Worm (Caenorhabditis elegans) whole organism, L1 larva: Measurements from ENCODE around the gene plpp-1.2.

ENCODE experiments used
- C04F5.9 ChIP-seq: sonication (generic microtip); optimal IDR thresholded peaks from 2 replicates; lab custom pipeline; 2016; ENCODE audit warnings: missing genetic modification characterization, missing compliant biosample characterization
- C16A3.4 ChIP-seq: fragments of 150-350 bp; optimal IDR thresholded peaks from 2 replicates; lab custom pipeline; 2014; ENCODE audit warnings: missing biosample characterization, missing genetic modification characterization
- F16B12.6 ChIP-seq: fragments of 150-350 bp; optimal IDR thresholded peaks from 2 replicates; lab custom pipeline; 2014; ENCODE audit warnings: missing biosample characterization, missing genetic modification characterization
- Y116A8C.19 ChIP-seq: sonication (generic microtip); optimal IDR thresholded peaks from 2 replicates; lab custom pipeline; 2016; ENCODE audit warnings: missing compliant biosample characterization, missing genetic modification characterization, borderline replicate concordance
- aly-2 ChIP-seq: fragments of 150-350 bp; optimal IDR thresholded peaks from 2 replicates; lab custom pipeline; 2014; ENCODE audit warnings: missing biosample characterization, missing genetic modification characterization
- blmp-1 ChIP-seq: fragments of 150-350 bp; optimal IDR thresholded peaks from 2 replicates; lab custom pipeline; 2014; ENCODE audit warnings: missing biosample characterization, missing genetic modification characterization
- ceh-88 ChIP-seq: fragments of 200-800 bp; sonication (Bioruptor generic); IDR thresholded peaks from 2 replicates; pipeline ENCODE4 v1.3.6; 2022; ENCODE audit warnings: missing genetic modification characterization, missing compliant biosample characterization
- ceh-90 ChIP-seq: sonication (generic microtip); optimal IDR thresholded peaks from 2 replicates; lab custom pipeline; 2016; ENCODE audit warnings: missing genetic modification characterization, missing compliant biosample characterization
- ces-1 ChIP-seq: fragments of 150-350 bp; optimal IDR thresholded peaks from 2 replicates; lab custom pipeline; 2014; ENCODE audit warnings: missing biosample characterization, missing genetic modification reagents, missing genetic modification characterization
- egl-27 ChIP-seq, 2 experiments: fragments of 150-350 bp in 1 of 2; sonication (generic microtip); optimal IDR thresholded peaks; 3 replicates each; lab custom pipeline; 2017 to 2018; ENCODE audit warnings: missing biosample characterization in 2 of 2, missing genetic modification characterization in 2 of 2, missing genetic modification reagents in 2 of 2
- elt-2 ChIP-seq: sonication (generic microtip); optimal IDR thresholded peaks from 2 replicates; lab custom pipeline; 2016; ENCODE audit warnings: missing genetic modification characterization, mild to moderate bottlenecking, inconsistent platforms, missing compliant biosample characterization, missing genetic modification reagents
- elt-3 ChIP-seq, 6 experiments: fragments of 150-350 bp in 1 of 6; sonication (generic microtip); optimal IDR thresholded peaks; 2 replicates each; lab custom pipeline; 2017 to 2018; ENCODE audit warnings: missing biosample characterization in 6 of 6, missing genetic modification characterization in 6 of 6, inconsistent platforms in 1 of 6
- fkh-10 ChIP-seq: sonication (generic microtip); optimal IDR thresholded peaks from 2 replicates; lab custom pipeline; 2017; ENCODE audit warnings: missing biosample characterization, missing genetic modification reagents, missing genetic modification characterization
- fkh-4 ChIP-seq: sonication (generic microtip); optimal IDR thresholded peaks from 2 replicates; lab custom pipeline; 2016; ENCODE audit warnings: missing compliant biosample characterization, missing genetic modification characterization, borderline replicate concordance
- fkh-8 ChIP-seq: sonication (generic microtip); optimal IDR thresholded peaks from 2 replicates; lab custom pipeline; 2016; ENCODE audit warnings: mild to moderate bottlenecking, missing genetic modification characterization, missing compliant biosample characterization
- fos-1 ChIP-seq: fragments of 150-350 bp; optimal IDR thresholded peaks from 2 replicates; lab custom pipeline; 2014; ENCODE audit warnings: missing biosample characterization, missing genetic modification characterization
- grh-1 ChIP-seq: fragments of 200-800 bp; sonication (Bioruptor generic); IDR thresholded peaks from 2 replicates; pipeline ENCODE4 v1.3.6; 2022; ENCODE audit warnings: missing genetic modification reagents, missing genetic modification characterization, missing compliant biosample characterization
- hlh-17 ChIP-seq: fragments of 200-800 bp; sonication (Bioruptor generic); optimal IDR thresholded peaks from 2 replicates; lab custom pipeline; 2018; ENCODE audit warnings: missing genetic modification characterization, mild to moderate bottlenecking, missing compliant biosample characterization, moderate library complexity, borderline replicate concordance
- hlh-4 ChIP-seq: sonication (generic microtip); optimal IDR thresholded peaks from 2 replicates; lab custom pipeline; 2016; ENCODE audit warnings: mild to moderate bottlenecking, missing genetic modification characterization, missing compliant biosample characterization
- irx-1 ChIP-seq: sonication (generic microtip); optimal IDR thresholded peaks from 2 replicates; lab custom pipeline; 2016; ENCODE audit warnings: missing genetic modification characterization, missing compliant biosample characterization
- lin-14 ChIP-seq: fragments of 200-800 bp; sonication (Bioruptor generic); optimal IDR thresholded peaks from 2 replicates; lab custom pipeline; 2018; ENCODE audit warnings: mild to moderate bottlenecking, missing genetic modification characterization, moderate library complexity, missing compliant biosample characterization
- lin-15B ChIP-seq: fragments of 150-350 bp; sonication (generic microtip); optimal IDR thresholded peaks from 3 replicates; lab custom pipeline; 2014; ENCODE audit warnings: missing biosample characterization, missing genetic modification characterization
- lin-35 ChIP-seq, 2 experiments: fragments of 150-350 bp; optimal IDR thresholded peaks; 2 replicates each; lab custom pipeline; 2014; ENCODE audit warnings: missing biosample characterization in 2 of 2, missing genetic modification characterization in 2 of 2, missing genetic modification reagents in 2 of 2
- lsy-2 ChIP-seq, 2 experiments: fragments of 150-350 bp; optimal IDR thresholded peaks; 2 replicates each; lab custom pipeline; 2014; ENCODE audit warnings: missing biosample characterization in 2 of 2, missing genetic modification characterization in 2 of 2
- mab-9 ChIP-seq: fragments of 200-800 bp; sonication (Bioruptor generic); IDR thresholded peaks from 2 replicates; pipeline ENCODE4 v1.3.6; 2022; ENCODE audit warnings: missing genetic modification reagents, missing genetic modification characterization, missing compliant biosample characterization
- mdl-1 ChIP-seq, 2 experiments: fragments of 150-350 bp; optimal IDR thresholded peaks; 2 replicates each; lab custom pipeline; 2014 to 2017; ENCODE audit warnings: missing biosample characterization in 2 of 2, missing genetic modification characterization in 2 of 2, inconsistent platforms in 1 of 2
- nhr-12 ChIP-seq: sonication (generic microtip); optimal IDR thresholded peaks from 2 replicates; lab custom pipeline; 2017; ENCODE audit warnings: missing biosample characterization, missing genetic modification characterization
- nhr-20 ChIP-seq: sonication (generic microtip); optimal IDR thresholded peaks from 2 replicates; lab custom pipeline; 2016; ENCODE audit warnings: mild to moderate bottlenecking, missing genetic modification characterization, missing compliant biosample characterization
- nhr-47 ChIP-seq: sonication (generic microtip); optimal IDR thresholded peaks from 2 replicates; lab custom pipeline; 2016; ENCODE audit warnings: mild to moderate bottlenecking, missing genetic modification characterization, moderate library complexity, missing compliant biosample characterization
- nhr-71 ChIP-seq: sonication (generic microtip); optimal IDR thresholded peaks from 2 replicates; lab custom pipeline; 2016; ENCODE audit warnings: mild to moderate bottlenecking, missing genetic modification characterization, moderate library complexity, missing compliant biosample characterization
- nhr-76 ChIP-seq: sonication (generic microtip); optimal IDR thresholded peaks from 2 replicates; lab custom pipeline; 2017; ENCODE audit warnings: missing biosample characterization, missing genetic modification characterization
- nhr-85 ChIP-seq: sonication (generic microtip); peaks from one replicate; lab custom pipeline; 2016; ENCODE audit warnings: missing genetic modification characterization, inconsistent platforms, missing compliant biosample characterization
- nhr-90 ChIP-seq: sonication (generic microtip); optimal IDR thresholded peaks from 2 replicates; lab custom pipeline; 2016; ENCODE audit warnings: mild to moderate bottlenecking, missing genetic modification characterization, missing compliant biosample characterization; ENCODE audit not compliant: poor library complexity
- pag-3 ChIP-seq: sonication (generic microtip); optimal IDR thresholded peaks from 2 replicates; lab custom pipeline; 2017; ENCODE audit warnings: missing genetic modification characterization, mild to moderate bottlenecking, missing compliant biosample characterization, antibody characterized with exemption, borderline replicate concordance; ENCODE audit not compliant: insufficient read depth
- pqm-1 ChIP-seq: sonication (generic microtip); optimal IDR thresholded peaks from 3 replicates; lab custom pipeline; 2017; ENCODE audit warnings: missing biosample characterization, missing genetic modification characterization
- skn-1 ChIP-seq: fragments of 150-350 bp; optimal IDR thresholded peaks from 2 replicates; lab custom pipeline; 2014; ENCODE audit warnings: missing biosample characterization, missing genetic modification characterization
- snpc-4 ChIP-seq: fragments of 150-350 bp; optimal IDR thresholded peaks from 2 replicates; lab custom pipeline; 2014; ENCODE audit warnings: missing biosample characterization, missing genetic modification characterization
- snu-23 ChIP-seq: sonication (generic microtip); optimal IDR thresholded peaks from 2 replicates; lab custom pipeline; 2016; ENCODE audit warnings: missing genetic modification characterization, missing compliant biosample characterization
- sox-4 ChIP-seq: sonication (generic microtip); optimal IDR thresholded peaks from 2 replicates; lab custom pipeline; 2016; ENCODE audit warnings: missing genetic modification characterization, missing compliant biosample characterization
- sptf-1 ChIP-seq: fragments of 150-350 bp; optimal IDR thresholded peaks from 2 replicates; lab custom pipeline; 2014; ENCODE audit warnings: missing biosample characterization, missing genetic modification characterization
- tlp-1 ChIP-seq: fragments of 150-350 bp; optimal IDR thresholded peaks from 2 replicates; lab custom pipeline; 2014; ENCODE audit warnings: missing biosample characterization, missing genetic modification characterization
- unc-30 ChIP-seq: sonication (generic microtip); optimal IDR thresholded peaks from 2 replicates; lab custom pipeline; 2017; ENCODE audit warnings: missing biosample characterization, missing genetic modification characterization
- unc-62 ChIP-seq: fragments of 150-350 bp; optimal IDR thresholded peaks from 2 replicates; lab custom pipeline; 2014; ENCODE audit warnings: missing biosample characterization, missing genetic modification reagents, missing genetic modification characterization
- unc-86 ChIP-seq: sonication (generic microtip); optimal IDR thresholded peaks from 2 replicates; lab custom pipeline; 2016; ENCODE audit warnings: missing genetic modification characterization, missing compliant biosample characterization
- unc-98 ChIP-seq: fragments of 200-800 bp; sonication (Bioruptor generic); IDR thresholded peaks from 2 replicates; pipeline ENCODE4 v1.3.6; 2022; ENCODE audit warnings: missing genetic modification characterization, missing compliant biosample characterization
- vab-15 ChIP-seq: sonication (generic microtip); optimal IDR thresholded peaks from 2 replicates; lab custom pipeline; 2017; ENCODE audit warnings: missing genotype, mild to moderate bottlenecking, missing genetic modification characterization, missing compliant biosample characterization
- zag-1 ChIP-seq: fragments of 150-350 bp; optimal IDR thresholded peaks from 2 replicates; lab custom pipeline; 2014; ENCODE audit warnings: missing biosample characterization, missing genetic modification characterization
- zip-4 ChIP-seq: fragments of 200-800 bp; sonication (Bioruptor generic); optimal IDR thresholded peaks from 2 replicates; lab custom pipeline; 2018; ENCODE audit warnings: mild to moderate bottlenecking, missing genetic modification characterization, moderate library complexity, missing compliant biosample characterization
- ztf-4 ChIP-seq: fragments of 150-350 bp; optimal IDR thresholded peaks from 2 replicates; lab custom pipeline; 2014; ENCODE audit warnings: missing biosample characterization, missing genetic modification characterization

The plpp-1.2 gene

DNA sequence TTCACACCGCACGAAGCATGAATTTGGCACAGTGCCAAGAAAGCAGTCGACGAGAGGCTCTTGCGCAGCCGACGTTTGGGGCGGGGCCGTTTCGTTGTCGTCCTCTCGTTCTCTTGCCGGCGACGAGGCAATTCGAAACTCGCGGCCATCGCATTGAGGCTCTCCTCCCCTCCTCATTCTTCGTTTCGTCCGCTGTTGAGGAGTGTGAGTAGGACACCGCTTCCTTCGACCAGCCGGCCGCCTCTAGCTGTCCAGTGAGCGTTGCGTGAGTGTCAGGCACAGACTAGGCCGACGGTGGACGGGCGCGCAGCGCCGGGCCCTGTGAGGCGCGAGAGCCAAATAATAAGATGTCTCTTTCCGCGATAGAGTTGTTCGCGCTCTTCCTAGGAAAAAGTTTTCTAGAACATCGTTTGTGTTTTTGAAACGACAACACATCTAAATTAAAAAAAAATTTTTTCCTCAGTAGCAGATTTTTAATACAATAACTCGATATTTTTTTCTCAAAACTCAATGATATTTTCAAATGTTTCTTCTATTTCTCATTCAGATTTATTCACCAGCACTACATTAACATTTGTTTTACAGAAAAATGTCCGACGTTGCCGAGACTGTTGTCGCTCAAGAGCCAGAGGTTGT is 6.7 kb downstream of the plpp-1.2 start, which contains the start of the genes T28D9.11 and T28D9.1 (continued):
- no peak for TF ChIP-seq skn-1 (tag; lab: Kevin White, UChicago)
- no peak for TF ChIP-seq irx-1
- no peak for TF ChIP-seq zip-4 (GFP tag; lab: Kevin White, UChicago)
- peak; percentile 32 for TF ChIP-seq snu-23
- TF ChIP-seq lin-14: peak; percentile 88
- TF ChIP-seq nhr-71 (tag; lab: Kevin White, UChicago): peak; percentile 55
- TF ChIP-seq snpc-4 (tag; lab: Kevin White, UChicago): peak; percentile 80
- no peak for TF ChIP-seq nhr-12 (tag; lab: Kevin White, UChicago)
- peak; percentile 23 for TF ChIP-seq ztf-4
- no peak for TF ChIP-seq nhr-76
- TF ChIP-seq fkh-8 (tag; lab: Kevin White, UChicago): peak; percentile 87
- peak; percentile 12 for TF ChIP-seq C16A3.4 (tag; lab: Kevin White, UChicago)
- no peak for TF ChIP-seq sox-4 (tag; lab: Kevin White, UChicago)
- no peak for TF ChIP-seq unc-30
- TF ChIP-seq lsy-2 (tag; optimal IDR thresholded peaks at IDR 0.05; lab: Kevin White, UChicago): peak; percentile 46 to 71
- TF ChIP-seq ces-1 (GFP tag; lab: Kevin White, UChicago): no peak
- TF ChIP-seq egl-27 (tag; optimal IDR thresholded peaks at IDR 0.05; lab: Kevin White, UChicago): no peak
- TF ChIP-seq hlh-4 (tag; lab: Kevin White, UChicago): no peak
- no peak for TF ChIP-seq mdl-1 (tag; optimal IDR thresholded peaks at IDR 0.05; lab: Kevin White, UChicago)
- TF ChIP-seq unc-86: peak; percentile 53
- TF ChIP-seq nhr-90: no peak
- TF ChIP-seq fkh-4 (tag; lab: Kevin White, UChicago): no peak
- TF ChIP-seq elt-2 (tag; lab: Kevin White, UChicago): no peak
- TF ChIP-seq pag-3 (tag; lab: Kevin White, UChicago): no peak
- no peak for TF ChIP-seq unc-98
- peak; percentile 50 for TF ChIP-seq fkh-10
- TF ChIP-seq blmp-1 (tag; lab: Kevin White, UChicago): no peak
- no peak for TF ChIP-seq sptf-1 (tag; lab: Kevin White, UChicago)
- TF ChIP-seq nhr-85 (tag; lab: Kevin White, UChicago): no peak
- TF ChIP-seq Y116A8C.19 (tag; lab: Kevin White, UChicago): no peak
- TF ChIP-seq nhr-20: peak; percentile 32
- 0 out of 2 replicates have a peak, but pooled peaks have one; percentile 25 for TF ChIP-seq mab-9 (GFP tag; lab: Robert Waterston, UW)
- no peak for TF ChIP-seq lin-15B
- no peak for TF ChIP-seq aly-2
- no peak for TF ChIP-seq hlh-17 (GFP tag; lab: Kevin White, UChicago)
- TF ChIP-seq lin-35 (GFP tag; optimal IDR thresholded peaks at IDR 0.05; lab: Kevin White, UChicago): peak in 1 of 2 experiments; percentile 56
- TF ChIP-seq pqm-1 (tag; lab: Kevin White, UChicago): no peak
- TF ChIP-seq tlp-1: no peak
- no peak for TF ChIP-seq ceh-90
- TF ChIP-seq unc-62 (GFP tag; lab: Kevin White, UChicago): no peak
- no peak for TF ChIP-seq F16B12.6 (tag; lab: Kevin White, UChicago)
- TF ChIP-seq C04F5.9: no peak
- no peak for TF ChIP-seq zag-1
- 0 out of 2 replicates have a peak, but pooled peaks have one; percentile 22 for TF ChIP-seq grh-1 (GFP tag; lab: Robert Waterston, UW)
- TF ChIP-seq nhr-47 (tag; lab: Kevin White, UChicago): peak; percentile 56
- no peak for TF ChIP-seq elt-3 (tag; optimal IDR thresholded peaks at IDR 0.05; lab: Kevin White, UChicago)
- TF ChIP-seq ceh-88 (GFP tag; lab: Robert Waterston, UW): no peak
- TF ChIP-seq fos-1 (tag; lab: Kevin White, UChicago): no peak
- no peak for TF ChIP-seq vab-15 (tag; lab: Kevin White, UChicago)
